Fruit fly (Drosophila melanogaster) whole organism, prepupa: Measurements from ENCODE around the gene CG14130.

Experiments
- Blimp-1 ChIP-seq: fragments of 200-800 bp; sonication (Bioruptor generic); optimal IDR thresholded peaks from 3 replicates; lab custom pipeline; 2017; ENCODE audit warnings: missing biosample characterization, missing genetic modification characterization, mild to moderate bottlenecking, moderate library complexity, missing genetic modification reagents
- CG15336 ChIP-seq: fragments of 200-800 bp; sonication (Bioruptor generic); IDR thresholded peaks from 2 replicates; pipeline ENCODE4 v1.3.6; 2022; ENCODE audit warnings: missing biosample characterization, missing genetic modification characterization
- CG32006 ChIP-seq: fragments of 200-800 bp; sonication (Bioruptor generic); optimal IDR thresholded peaks from 3 replicates; lab custom pipeline; 2017; ENCODE audit warnings: missing biosample characterization, mild to moderate bottlenecking, missing genetic modification characterization
- CG6792 ChIP-seq: fragments of 200-800 bp; sonication (Bioruptor generic); optimal IDR thresholded peaks from 3 replicates; lab custom pipeline; 2016; ENCODE audit warnings: missing biosample characterization, missing genetic modification characterization
- CG8632 ChIP-seq: fragments of 200-800 bp; sonication (Bioruptor generic); optimal IDR thresholded peaks from 3 replicates; lab custom pipeline; 2016; ENCODE audit warnings: missing biosample characterization, missing genetic modification characterization
- OdsH ChIP-seq: fragments of 200-800 bp; sonication (Bioruptor generic); optimal IDR thresholded peaks from 3 replicates; lab custom pipeline; 2016; ENCODE audit warnings: missing biosample characterization, missing genetic modification characterization
- dac ChIP-seq: fragments of 200-800 bp; sonication (Bioruptor generic); optimal IDR thresholded peaks from 2 replicates; lab custom pipeline; 2017; ENCODE audit warnings: missing biosample characterization, mild to moderate bottlenecking, missing genetic modification characterization
- esn ChIP-seq: fragments of 200-800 bp; sonication (Bioruptor generic); optimal IDR thresholded peaks from 2 replicates; lab custom pipeline; 2016; ENCODE audit warnings: missing biosample characterization, mild to moderate bottlenecking, missing genetic modification characterization, moderate library complexity
- fd59A ChIP-seq: fragments of 200-800 bp; sonication (Bioruptor generic); optimal IDR thresholded peaks from 2 replicates; lab custom pipeline; 2017; ENCODE audit warnings: missing biosample characterization, mild to moderate bottlenecking, missing genetic modification characterization, missing genetic modification reagents
- fkh ChIP-seq: fragments of 200-800 bp; sonication (Bioruptor generic); optimal IDR thresholded peaks from 3 replicates; lab custom pipeline; 2017; ENCODE audit warnings: missing biosample characterization, mild to moderate bottlenecking, missing genetic modification characterization, moderate library complexity
- net ChIP-seq: fragments of 200-800 bp; sonication (Bioruptor generic); optimal IDR thresholded peaks from 3 replicates; lab custom pipeline; 2016; ENCODE audit warnings: missing biosample characterization, missing genetic modification characterization
- pdm3 ChIP-seq: fragments of 200-800 bp; sonication (Bioruptor generic); optimal IDR thresholded peaks from 3 replicates; lab custom pipeline; 2016; ENCODE audit warnings: missing biosample characterization, missing genetic modification characterization

- TF ChIP-seq fkh (GFP tag; lab: Kevin White, UChicago) (no peak), esn (GFP tag; lab: Kevin White, UChicago) (no peak), CG8632 (GFP tag; lab: Kevin White, UChicago) (no peak), pdm3 (GFP tag; lab: Kevin White, UChicago) (no peak), CG15336 (GFP tag; lab: Robert Waterston, UW) (no peak), fd59A (no peak), CG32006 (GFP tag; lab: Kevin White, UChicago) (no peak), Blimp-1 (GFP tag; lab: Kevin White, UChicago) (no peak), dac (GFP tag; lab: Kevin White, UChicago) (no peak), OdsH (GFP tag; lab: Kevin White, UChicago) (no peak), CG6792 (no peak), net (GFP tag; lab: Kevin White, UChicago) (no peak)
These were observed 37.7 kb downstream of the CG14130 start for dm6 chr3L:11852924-11853323.
